Worm (Caenorhabditis elegans) whole organism, midembryonic: ENCODE results near the gene srh-245.

Experiments
- cog-1 ChIP-seq: sonication (generic microtip); optimal IDR thresholded peaks from 2 replicates; lab custom pipeline; 2016; ENCODE audit warnings: missing genetic modification characterization, missing compliant biosample characterization
- flt-1 ChIP-seq: fragments of 200-800 bp; sonication (Bioruptor generic); IDR thresholded peaks from 2 replicates; pipeline ENCODE4 v1.3.6; 2022; ENCODE audit warnings: missing genetic modification characterization, missing compliant biosample characterization
- klf-2 ChIP-seq: fragments of 200-800 bp; sonication (Bioruptor generic); conservative IDR thresholded peaks from 2 replicates; pipeline ENCODE4 v1.3.6; 2022; ENCODE audit warnings: missing genetic modification reagents, missing genetic modification characterization, missing compliant biosample characterization
- med-1 ChIP-seq: sonication (generic microtip); optimal IDR thresholded peaks from 2 replicates; lab custom pipeline; 2017; ENCODE audit warnings: missing genetic modification characterization, mild to moderate bottlenecking, missing compliant biosample characterization, antibody characterized with exemption, missing genetic modification reagents; ENCODE audit not compliant: insufficient read depth
- ref-1 ChIP-seq: fragments of 200-800 bp; sonication (Bioruptor generic); conservative IDR thresholded peaks from 2 replicates; pipeline ENCODE4 v1.3.6; 2022; ENCODE audit warnings: missing genetic modification reagents, missing genetic modification characterization, missing compliant biosample characterization
- tab-1 ChIP-seq: fragments of 200-800 bp; sonication (Bioruptor generic); IDR thresholded peaks from 2 replicates; pipeline ENCODE4 v1.3.6; 2022; ENCODE audit warnings: missing genetic modification characterization, missing compliant biosample characterization
- ztf-23 ChIP-seq: fragments of 200-800 bp; sonication (Bioruptor generic); IDR thresholded peaks from 2 replicates; pipeline ENCODE4 v1.3.6; 2022; ENCODE audit warnings: missing genetic modification reagents, missing genetic modification characterization, missing compliant biosample characterization
- ztf-29 ChIP-seq: fragments of 200-800 bp; sonication (Bioruptor generic); IDR thresholded peaks from 2 replicates; pipeline ENCODE4 v1.3.6; 2022; ENCODE audit warnings: missing genetic modification reagents, missing genetic modification characterization, missing compliant biosample characterization

- TF ChIP-seq med-1 (GFP tag; lab: Kevin White, UChicago) (no peak), ztf-29 (GFP tag; lab: Robert Waterston, UW) (no peak), tab-1 (GFP tag; lab: Robert Waterston, UW) (no peak), klf-2 (no peak), ref-1 (no peak), flt-1 (GFP tag; lab: Robert Waterston, UW) (no peak), ztf-23 (GFP tag; lab: Robert Waterston, UW) (no peak), cog-1 (tag; lab: Kevin White, UChicago) (no peak)
Observed at ce11 chrV:657678-658077, 2.0 kb upstream of the srh-245 start, which contains the start of gene srh-246.
